Fruit fly (Drosophila melanogaster): ENCODE measurements around the gene Gen.

The Gen gene

dm6 chr3L:5152354-5152806, at the start of gene Gen, which contains the start of gene Srp54k:
Gene Gen, minus strand, starts transcription at chr3L:5152376.
Gene Srp54k, plus strand, starts transcription at chr3L:5152678.
- TF ChIP-seq foxo (GFP tag; optimal IDR thresholded peaks at IDR 0.05) (no peak), pan (optimal IDR thresholded peaks at IDR 0.05) (no peak), tai (GFP tag; optimal IDR thresholded peaks at IDR 0.05) (no peak), Mio (GFP tag; optimal IDR thresholded peaks at IDR 0.05) (no peak), Sp1 (GFP tag; optimal IDR thresholded peaks at IDR 0.05) (peak; percentile 48), Dfd (GFP tag; optimal IDR thresholded peaks at IDR 0.05) (no peak), Hr83 (GFP tag; optimal IDR thresholded peaks at IDR 0.05; ENCODE audit: poor library complexity, severe bottlenecking) (no peak), lola (GFP tag; optimal IDR thresholded peaks at IDR 0.05) (no peak), GATAd (GFP tag; optimal IDR thresholded peaks at IDR 0.05) (no peak), sage (GFP tag; optimal IDR thresholded peaks at IDR 0.05) (no peak), sv (GFP tag; optimal IDR thresholded peaks at IDR 0.05) (peak; percentile 7), jim (GFP tag; optimal IDR thresholded peaks at IDR 0.05) (no peak), Vsx2 (GFP tag; optimal IDR thresholded peaks at IDR 0.05; ENCODE audit: partially characterized antibody) (no peak), Hnf4 (GFP tag; optimal IDR thresholded peaks at IDR 0.05) (no peak), Dif (GFP tag; optimal IDR thresholded peaks at IDR 0.05; ENCODE audit: partially characterized antibody) (peak; percentile 39), Abd-B (GFP tag; optimal IDR thresholded peaks at IDR 0.05) (no peak), CrebA (GFP tag; optimal IDR thresholded peaks at IDR 0.05; ENCODE audit: borderline replicate concordance) (no peak), Rel (GFP tag; optimal IDR thresholded peaks at IDR 0.05) (no peak), Rel (tag; optimal IDR thresholded peaks at IDR 0.05) (peak; percentile 6), dsf (GFP tag; optimal IDR thresholded peaks at IDR 0.05; ENCODE audit: borderline replicate concordance) (no peak), CG9705 (GFP tag; optimal IDR thresholded peaks at IDR 0.05) (peak; percentile 13), Jra (GFP tag; optimal IDR thresholded peaks at IDR 0.05) (no peak), Myc (optimal IDR thresholded peaks at IDR 0.05) (peak; percentile 100), woc (GFP tag; optimal IDR thresholded peaks at IDR 0.05) (no peak), br (GFP tag; optimal IDR thresholded peaks at IDR 0.05) (no peak), psq (GFP tag; optimal IDR thresholded peaks at IDR 0.05) (peak; percentile 1), fru (GFP tag; optimal IDR thresholded peaks at IDR 0.05) (no peak), dmrt93B (GFP tag; optimal IDR thresholded peaks at IDR 0.05) (no peak), OdsH (GFP tag; optimal IDR thresholded peaks at IDR 0.05) (peak; percentile 32), usp (GFP tag; optimal IDR thresholded peaks at IDR 0.05) (no peak), Hr78 (GFP tag; optimal IDR thresholded peaks at IDR 0.05) (no peak), N (GFP tag; optimal IDR thresholded peaks at IDR 0.05) (no peak), brk (GFP tag; optimal IDR thresholded peaks at IDR 0.05) (no peak), CG32264 (GFP tag; optimal IDR thresholded peaks at IDR 0.05) (no peak), rgr (GFP tag; optimal IDR thresholded peaks at IDR 0.05) (no peak), h (GFP tag; optimal IDR thresholded peaks at IDR 0.05) (no peak), dl (GFP tag; optimal IDR thresholded peaks at IDR 0.05; ENCODE audit: insufficient read depth in 1 of 2, partially characterized antibody in 2 of 2) (no peak), HLH106 (tag; optimal IDR thresholded peaks at IDR 0.05) (peak; percentile 43), ey (GFP tag; optimal IDR thresholded peaks at IDR 0.05) (peak; percentile 36)

DNA sequence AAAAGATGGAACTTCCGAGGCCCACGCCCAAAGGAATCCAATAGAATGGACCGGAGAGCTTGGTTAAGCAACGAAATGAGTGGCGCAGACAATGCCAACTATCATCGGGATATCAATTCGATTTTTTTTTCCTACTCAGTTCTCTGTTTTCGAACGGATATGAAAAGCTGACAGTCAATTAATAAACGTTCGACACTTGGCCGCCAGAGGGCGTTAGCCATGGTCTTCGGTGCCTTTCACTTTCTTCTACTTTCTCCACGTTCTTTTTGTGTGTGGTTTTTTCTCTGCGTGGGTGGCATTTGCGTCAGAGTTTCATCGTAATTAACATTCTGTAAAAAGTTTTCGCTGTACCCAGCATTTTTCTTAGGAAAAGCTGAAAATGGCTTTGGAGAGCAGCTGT, 49.6 kb upstream of the Gen start:
- TF ChIP-seq Hr83 (GFP tag; optimal IDR thresholded peaks at IDR 0.05; ENCODE audit: poor library complexity, severe bottlenecking) = no peak

DNA sequence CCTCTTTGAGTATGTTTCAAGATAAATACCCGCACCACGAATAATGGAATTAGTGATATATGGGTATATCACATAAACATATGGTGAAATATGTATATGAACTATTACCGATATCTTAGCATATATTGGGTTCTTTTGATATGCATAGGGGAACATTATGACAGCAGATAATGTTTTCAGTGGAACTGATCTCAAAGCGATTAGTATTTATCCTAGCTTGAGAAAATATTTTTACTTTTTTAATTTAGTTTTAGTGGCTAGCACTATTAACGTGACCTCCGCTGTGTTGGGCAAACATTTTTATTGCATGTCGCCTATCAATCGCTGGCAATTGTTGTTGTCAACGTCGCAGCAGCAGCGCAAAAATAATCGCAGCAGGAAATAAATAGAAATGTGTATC, 36.2 kb upstream of the Gen start:
- TF ChIP-seq fru (GFP tag; optimal IDR thresholded peaks at IDR 0.05) (no peak), Dfd (GFP tag; optimal IDR thresholded peaks at IDR 0.05) (no peak), Sp1 (GFP tag; optimal IDR thresholded peaks at IDR 0.05) (no peak), Jra (GFP tag; optimal IDR thresholded peaks at IDR 0.05) (no peak), rgr (GFP tag; optimal IDR thresholded peaks at IDR 0.05) (peak; percentile 42), CG9705 (GFP tag; optimal IDR thresholded peaks at IDR 0.05) (no peak), usp (GFP tag; optimal IDR thresholded peaks at IDR 0.05) (no peak), sage (GFP tag; optimal IDR thresholded peaks at IDR 0.05) (no peak), dsf (GFP tag; optimal IDR thresholded peaks at IDR 0.05; ENCODE audit: borderline replicate concordance) (no peak), Abd-B (GFP tag; optimal IDR thresholded peaks at IDR 0.05) (no peak), dl (GFP tag; optimal IDR thresholded peaks at IDR 0.05; ENCODE audit: insufficient read depth in 1 of 2, partially characterized antibody in 2 of 2) (no peak), CG32264 (GFP tag; optimal IDR thresholded peaks at IDR 0.05) (no peak), Hr78 (GFP tag; optimal IDR thresholded peaks at IDR 0.05) (no peak), CrebA (GFP tag; optimal IDR thresholded peaks at IDR 0.05; ENCODE audit: borderline replicate concordance) (no peak), brk (GFP tag; optimal IDR thresholded peaks at IDR 0.05) (no peak), foxo (GFP tag; optimal IDR thresholded peaks at IDR 0.05) (peak in 1 of 2 experiments; percentile 35), N (GFP tag; optimal IDR thresholded peaks at IDR 0.05) (no peak), GATAd (GFP tag; optimal IDR thresholded peaks at IDR 0.05) (no peak), lola (GFP tag; optimal IDR thresholded peaks at IDR 0.05) (no peak), HLH106 (tag; optimal IDR thresholded peaks at IDR 0.05) (peak; percentile 14), psq (GFP tag; optimal IDR thresholded peaks at IDR 0.05) (peak; percentile 18), Hr83 (GFP tag; optimal IDR thresholded peaks at IDR 0.05; ENCODE audit: poor library complexity, severe bottlenecking) (no peak), woc (GFP tag; optimal IDR thresholded peaks at IDR 0.05) (no peak), Hnf4 (GFP tag; optimal IDR thresholded peaks at IDR 0.05) (no peak), dmrt93B (GFP tag; optimal IDR thresholded peaks at IDR 0.05) (no peak), br (GFP tag; optimal IDR thresholded peaks at IDR 0.05) (no peak), Mio (GFP tag; optimal IDR thresholded peaks at IDR 0.05) (no peak), sv (GFP tag; optimal IDR thresholded peaks at IDR 0.05) (no peak), tai (GFP tag; optimal IDR thresholded peaks at IDR 0.05) (no peak), Dif (GFP tag; optimal IDR thresholded peaks at IDR 0.05; ENCODE audit: partially characterized antibody) (no peak), Vsx2 (GFP tag; optimal IDR thresholded peaks at IDR 0.05; ENCODE audit: partially characterized antibody) (no peak), h (GFP tag; optimal IDR thresholded peaks at IDR 0.05) (peak; percentile 34), jim (GFP tag; optimal IDR thresholded peaks at IDR 0.05) (no peak), ey (GFP tag; optimal IDR thresholded peaks at IDR 0.05) (peak; percentile 18), pan (optimal IDR thresholded peaks at IDR 0.05) (no peak), Myc (optimal IDR thresholded peaks at IDR 0.05) (no peak), OdsH (GFP tag; optimal IDR thresholded peaks at IDR 0.05) (no peak)
